Fruit fly (Drosophila melanogaster) whole organism: ENCODE results near the gene Cpr64Aa.

ENCODE experiments used
- CG8478 ChIP-seq: fragments of >200 bp; optimal IDR thresholded peaks from 2 replicates; lab custom pipeline; 2018; ENCODE audit warnings: inconsistent platforms
- Dll ChIP-seq: fragments of >200 bp; optimal IDR thresholded peaks from 2 replicates; lab custom pipeline; 2017
- EcR ChIP-seq, 2 experiments: fragments of >200 bp; optimal IDR thresholded peaks; 2 replicates each; lab custom pipeline; 2017; ENCODE audit warnings: missing biosample characterization in 2 of 2, missing genetic modification characterization in 2 of 2, missing genetic modification reagents in 2 of 2
- pan ChIP-seq: fragments of >200 bp; optimal IDR thresholded peaks from 2 replicates; lab custom pipeline; 2017
- psq ChIP-seq: fragments of >200 bp; optimal IDR thresholded peaks from 2 replicates; lab custom pipeline; 2017
- usp ChIP-seq: fragments of >200 bp; optimal IDR thresholded peaks from 2 replicates; lab custom pipeline; 2017; ENCODE audit warnings: missing biosample characterization, missing genetic modification characterization, mixed read lengths

Gene Cpr64Aa

DNA sequence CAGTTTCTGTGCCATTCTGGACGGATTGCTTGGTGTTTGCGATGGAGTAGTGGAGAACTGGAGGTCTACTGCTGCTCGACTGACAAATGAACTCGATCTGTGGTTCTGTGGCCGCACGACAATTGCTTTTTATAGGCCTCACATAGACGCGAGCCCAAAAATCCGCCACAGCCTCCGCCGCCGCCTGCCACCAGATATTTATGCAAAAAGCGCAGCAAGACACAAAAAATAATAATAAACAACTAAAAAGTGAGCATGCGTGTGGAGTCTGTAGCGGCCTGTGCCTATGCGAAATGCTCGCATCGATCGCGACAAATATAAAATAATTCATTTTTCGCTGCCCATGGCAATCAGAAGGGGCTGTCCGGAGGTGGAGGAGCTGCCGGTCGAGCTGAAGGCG, at the start of gene Cpr64Aa:
Cpr64Aa (minus strand) TSS at position 101 of the 400 bp plus-strand sequence.
- TF ChIP-seq EcR (GFP tag; optimal IDR thresholded peaks at IDR 0.05; lab: Kevin White, UChicago) (no peak), Dll (lab: Kevin White, UChicago) (no peak), pan (lab: Kevin White, UChicago) (no peak), psq (no peak), CG8478 (lab: Kevin White, UChicago) (no peak), usp (GFP tag; lab: Kevin White, UChicago) (no peak)

DNA sequence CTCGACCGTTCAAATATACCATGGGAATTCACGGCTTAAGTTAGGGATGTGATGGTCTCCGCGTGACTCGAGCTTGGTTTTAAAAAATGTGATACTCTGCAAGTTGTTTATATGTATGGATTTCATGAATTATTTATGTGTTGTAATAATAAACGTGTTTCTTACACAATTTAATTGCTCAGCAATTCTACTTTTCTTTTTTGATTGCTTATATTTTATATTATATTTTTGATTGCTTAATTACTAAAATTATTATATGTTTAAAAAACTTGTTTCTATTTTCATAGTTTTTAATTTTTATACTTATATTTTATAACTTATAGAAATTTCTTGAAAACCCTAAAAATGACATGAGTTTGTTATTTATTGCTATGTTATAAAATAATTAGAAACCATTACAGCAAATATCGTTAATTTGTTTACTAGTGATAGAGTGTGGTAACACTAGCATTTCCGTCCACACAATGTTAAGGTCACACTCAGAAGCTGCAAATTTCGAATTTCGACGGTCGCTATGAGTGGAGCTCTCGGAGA, 45.4 kb upstream of the Cpr64Aa start, which contains the start of the genes ago and CG1265:
ago (minus strand) TSS at position 6 of the 534 bp plus-strand sequence.
CG1265 (plus strand) TSS at position 476 of the 534 bp plus-strand sequence.
- TF ChIP-seq pan (lab: Kevin White, UChicago): no peak

DNA sequence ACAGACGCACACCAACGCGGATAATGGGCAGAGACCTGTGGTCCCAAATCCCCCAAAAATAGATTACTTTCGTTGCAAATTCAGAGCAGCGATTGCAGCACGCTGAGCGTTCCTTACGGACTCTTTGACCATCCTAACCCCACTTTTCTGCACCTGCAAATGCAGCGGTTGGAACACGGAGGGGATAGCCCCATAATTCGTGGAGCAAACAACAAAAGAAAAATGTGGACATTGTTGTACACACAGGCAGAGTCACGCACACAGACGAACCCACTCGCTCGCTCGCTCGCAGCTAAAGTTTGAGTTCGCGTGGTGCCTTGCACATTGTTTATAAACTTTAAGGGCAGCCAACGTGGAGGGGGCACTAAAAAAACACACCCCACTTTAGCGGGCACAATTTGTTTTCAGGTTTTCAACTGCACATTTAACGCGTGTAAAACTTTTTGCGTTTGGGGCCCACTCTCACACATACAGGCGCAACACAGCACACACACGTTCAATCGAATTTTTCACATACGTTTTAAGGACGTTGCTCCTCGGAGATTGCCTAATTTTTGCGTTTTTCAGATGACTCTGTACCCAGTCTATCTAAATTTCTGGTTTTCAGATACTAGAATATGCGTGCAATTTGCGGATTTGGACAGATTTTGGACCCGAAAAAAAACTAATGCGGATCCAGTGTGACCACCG, 44.8 kb upstream of the Cpr64Aa start:
- no peak for TF ChIP-seq pan (lab: Kevin White, UChicago)
- TF ChIP-seq EcR (GFP tag; optimal IDR thresholded peaks at IDR 0.05; lab: Kevin White, UChicago): no peak
- TF ChIP-seq Dll (lab: Kevin White, UChicago): no peak
- no peak for TF ChIP-seq CG8478 (lab: Kevin White, UChicago)
- no peak for TF ChIP-seq usp (GFP tag; lab: Kevin White, UChicago)

DNA sequence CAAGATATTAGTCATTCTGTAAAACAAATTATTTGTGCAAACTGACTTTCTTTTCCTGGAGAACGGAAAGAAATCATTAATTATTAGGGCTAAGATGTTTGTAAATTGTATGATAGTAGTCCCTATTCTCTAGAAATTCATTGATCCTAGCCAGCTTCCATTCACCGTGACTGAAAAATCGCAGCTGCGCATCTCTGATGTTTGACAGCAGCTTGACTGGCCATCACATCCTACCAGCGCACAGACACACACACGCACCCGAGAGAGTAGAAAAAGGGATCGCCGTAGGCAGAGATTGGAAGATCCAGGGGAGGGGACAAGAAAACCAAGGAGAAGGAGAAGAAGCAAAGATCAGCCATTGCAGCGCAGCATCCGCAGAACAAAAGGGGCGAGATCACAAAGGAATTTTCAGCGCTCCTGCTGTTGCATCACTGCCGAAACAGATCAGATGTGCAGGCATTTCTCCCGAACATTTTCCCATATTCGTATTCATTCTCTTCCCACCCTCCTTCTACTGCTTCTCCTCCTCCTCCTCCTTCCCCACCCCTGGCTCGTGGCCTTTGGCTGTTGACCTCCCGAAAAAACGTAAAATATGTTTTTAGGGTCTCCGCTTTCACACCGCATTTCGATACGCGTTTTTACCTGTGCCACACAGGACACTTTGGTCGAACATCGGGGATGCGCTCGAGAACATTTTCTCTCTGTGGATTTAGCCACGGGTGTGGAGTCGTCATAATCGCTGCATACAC, 44.1 kb upstream of the Cpr64Aa start:
- TF ChIP-seq CG8478 (lab: Kevin White, UChicago): no peak
- TF ChIP-seq pan (lab: Kevin White, UChicago): no peak
- TF ChIP-seq Dll (lab: Kevin White, UChicago): no peak
- TF ChIP-seq psq: no peak
- TF ChIP-seq EcR (GFP tag; optimal IDR thresholded peaks at IDR 0.05; lab: Kevin White, UChicago): no peak
- no peak for TF ChIP-seq usp (GFP tag; lab: Kevin White, UChicago)

DNA sequence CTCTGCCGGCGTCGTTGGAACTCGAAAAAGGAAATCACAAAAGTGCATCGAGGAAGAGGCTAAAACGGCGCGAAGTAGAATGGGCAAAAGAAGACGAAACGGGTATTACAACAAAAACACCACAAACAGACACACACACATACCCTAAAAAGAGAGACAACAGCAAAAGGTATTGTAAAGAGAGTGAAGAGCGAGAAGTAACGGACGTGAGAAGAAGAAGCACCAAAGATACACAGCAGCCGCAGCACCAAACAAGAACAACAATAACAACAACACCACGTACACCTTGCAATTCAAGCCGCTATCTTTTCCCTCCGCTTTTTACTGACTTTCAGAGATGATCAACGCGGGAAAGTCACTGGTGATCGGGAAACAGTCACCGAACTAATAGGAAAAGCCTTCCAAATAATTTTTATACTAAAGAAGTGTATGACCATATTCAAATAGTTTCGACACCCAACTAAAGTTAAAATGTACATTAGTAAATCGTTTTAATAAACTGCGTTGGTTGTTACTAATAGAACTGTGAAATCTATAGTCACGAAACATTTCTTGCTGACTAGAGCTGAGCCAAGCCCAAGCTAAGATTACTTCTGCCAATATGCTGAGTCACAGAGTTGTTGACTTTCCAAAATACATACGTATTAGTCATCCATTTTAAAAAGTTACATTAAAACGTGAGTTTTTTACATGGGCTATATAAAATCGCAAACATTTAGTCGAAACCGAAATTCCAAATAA, 43.3 kb upstream of the Cpr64Aa start:
- TF ChIP-seq usp (GFP tag; lab: Kevin White, UChicago) (no peak), Dll (lab: Kevin White, UChicago) (no peak), EcR (GFP tag; optimal IDR thresholded peaks at IDR 0.05; lab: Kevin White, UChicago) (no peak), CG8478 (lab: Kevin White, UChicago) (no peak)

DNA sequence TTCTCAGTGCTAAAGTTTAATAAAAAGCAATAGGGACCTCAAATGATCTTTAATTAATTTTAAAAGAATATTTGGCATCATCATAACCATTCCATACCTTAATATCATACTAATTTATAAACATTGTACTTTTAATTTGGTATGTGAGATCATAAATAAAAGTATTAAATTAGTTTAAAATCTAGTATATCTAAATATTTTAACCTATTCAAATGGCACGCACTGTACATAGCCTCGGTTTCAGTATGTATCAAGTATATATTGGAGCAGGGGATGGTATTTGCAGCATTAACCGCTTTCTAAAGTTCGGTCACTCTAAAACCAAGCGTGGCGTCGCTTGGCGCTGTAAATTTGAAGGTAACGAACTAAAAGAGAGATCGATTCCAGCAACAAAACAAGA, 33.5 kb upstream of the Cpr64Aa start, which contains the start of gene pav:
pav (plus strand) TSS at position 307 of the 400 bp plus-strand sequence.
- TF ChIP-seq usp (GFP tag; lab: Kevin White, UChicago): no peak
- no peak for TF ChIP-seq CG8478 (lab: Kevin White, UChicago)
- no peak for TF ChIP-seq EcR (GFP tag; optimal IDR thresholded peaks at IDR 0.05; lab: Kevin White, UChicago)
- TF ChIP-seq psq: no peak
- TF ChIP-seq Dll (lab: Kevin White, UChicago): no peak
- TF ChIP-seq pan (lab: Kevin White, UChicago): no peak

DNA sequence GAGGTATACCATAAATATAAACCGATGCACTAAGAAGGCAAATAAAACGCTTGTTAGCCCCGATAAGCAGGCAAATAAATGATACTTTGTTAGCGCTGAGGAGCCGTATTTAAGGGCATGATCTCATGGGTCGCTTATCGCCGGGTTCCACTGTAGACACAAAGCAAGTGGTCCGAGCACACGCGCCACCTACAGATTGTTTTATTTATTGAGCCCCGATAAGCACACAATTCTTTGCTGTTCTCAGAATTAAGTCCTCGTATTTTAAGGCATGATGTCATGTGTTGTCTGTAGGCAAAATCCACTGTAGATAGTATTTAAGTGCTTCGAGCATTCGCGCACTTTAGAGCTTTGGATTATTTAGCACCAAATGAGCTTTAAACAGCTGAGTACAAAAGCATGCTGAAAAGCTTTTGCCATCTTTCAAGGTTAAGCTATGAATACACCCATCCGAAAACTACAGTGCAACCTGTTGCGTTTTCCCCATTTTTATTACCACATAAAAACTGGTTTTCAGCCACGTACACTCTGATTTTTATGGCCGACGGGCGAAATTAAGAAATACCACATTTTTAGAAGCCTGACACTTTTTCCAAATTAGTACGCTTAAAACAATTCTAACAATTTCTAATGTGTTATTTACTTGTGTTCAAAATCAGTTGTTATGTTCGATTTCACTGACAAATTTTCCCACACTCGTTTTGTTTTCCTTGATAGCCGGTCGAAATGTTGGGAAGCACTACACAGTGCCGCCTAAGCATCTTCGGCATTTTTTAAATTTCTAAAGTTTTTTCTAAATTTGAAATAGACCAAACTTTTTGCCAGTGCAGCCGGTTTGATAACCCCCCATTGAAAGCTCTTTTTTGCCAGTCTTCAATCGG, 30.7 kb upstream of the Cpr64Aa start, which contains the start of gene Sqor:
Sqor (plus strand) TSS at position 732 of the 881 bp plus-strand sequence.
- TF ChIP-seq CG8478 (lab: Kevin White, UChicago) (no peak), pan (lab: Kevin White, UChicago) (no peak), EcR (GFP tag; optimal IDR thresholded peaks at IDR 0.05; lab: Kevin White, UChicago) (no peak), usp (GFP tag; lab: Kevin White, UChicago) (no peak), psq (no peak), Dll (lab: Kevin White, UChicago) (no peak)

DNA sequence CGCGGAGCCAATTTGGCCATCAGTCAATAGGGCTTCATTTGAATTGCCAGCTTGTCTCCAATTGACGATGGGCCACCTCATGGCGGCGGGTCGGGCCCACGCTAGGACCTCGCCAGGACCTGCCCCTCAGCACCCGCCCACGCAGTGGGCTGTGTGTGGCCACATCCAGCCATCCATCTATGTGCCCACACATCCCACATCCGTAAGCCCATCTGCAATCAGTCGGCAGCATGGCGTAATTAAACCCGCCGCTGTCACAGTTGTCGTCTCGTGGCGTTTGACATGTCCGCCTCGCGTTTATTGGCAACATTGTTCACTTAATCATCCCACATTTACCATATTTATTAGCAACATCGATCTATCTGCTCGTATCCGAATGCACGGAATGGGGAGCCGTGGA, 29.2 kb upstream of the Cpr64Aa start:
- TF ChIP-seq Dll (lab: Kevin White, UChicago) (no peak), psq (no peak), pan (lab: Kevin White, UChicago) (no peak), EcR (GFP tag; optimal IDR thresholded peaks at IDR 0.05; lab: Kevin White, UChicago) (no peak), CG8478 (lab: Kevin White, UChicago) (no peak), usp (GFP tag; lab: Kevin White, UChicago) (no peak)

DNA sequence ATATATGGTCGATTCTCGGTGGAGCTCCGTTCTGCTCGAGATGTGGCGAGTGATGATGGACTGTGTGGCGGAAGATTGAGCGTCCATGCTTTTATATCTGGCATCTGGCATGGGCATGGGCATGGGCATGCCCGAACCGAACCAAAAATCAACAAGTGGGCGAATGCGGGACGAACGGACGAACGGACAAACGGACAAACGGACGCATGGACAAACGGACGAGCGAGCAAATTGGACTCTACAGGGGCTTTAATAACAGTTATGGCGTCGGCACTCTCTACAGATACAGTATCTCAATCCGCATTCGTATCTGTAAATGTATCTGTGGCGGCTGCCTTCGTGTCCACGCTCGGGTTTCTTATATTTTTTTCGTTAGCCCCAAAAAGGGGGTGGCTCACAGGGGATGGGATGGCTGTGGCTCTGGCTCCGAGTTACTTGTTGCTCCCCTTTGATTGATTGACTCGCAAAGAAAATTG, 27.2 kb upstream of the Cpr64Aa start, which contains the start of gene ImpL2:
ImpL2 (minus strand) TSS at position 51 of the 476 bp plus-strand sequence.
- TF ChIP-seq EcR (GFP tag; optimal IDR thresholded peaks at IDR 0.05; lab: Kevin White, UChicago) (no peak), Dll (lab: Kevin White, UChicago) (no peak), CG8478 (lab: Kevin White, UChicago) (no peak), pan (lab: Kevin White, UChicago) (no peak), usp (GFP tag; lab: Kevin White, UChicago) (no peak), psq (no peak)
